Worm (Caenorhabditis elegans) whole organism, L1 larva: ENCODE measurements around the gene pqbp-1.1.
A peak's percentile ranks its signal among the peaks of the same experiment; 100 is the strongest.

Source experiments
- C34B4.2 ChIP-seq: sonication (generic microtip); optimal IDR thresholded peaks from 2 replicates; lab custom pipeline; 2017; ENCODE audit warnings: mild to moderate bottlenecking, missing genetic modification characterization, missing compliant biosample characterization
- F16B12.6 ChIP-seq: fragments of 150-350 bp; optimal IDR thresholded peaks from 2 replicates; lab custom pipeline; 2014; ENCODE audit warnings: missing biosample characterization, missing genetic modification characterization
- alr-1 ChIP-seq: fragments of 200-800 bp; sonication (Bioruptor generic); optimal IDR thresholded peaks from 2 replicates; lab custom pipeline; 2018; ENCODE audit warnings: borderline replicate concordance, mild to moderate bottlenecking, missing genetic modification characterization, missing compliant biosample characterization
- aly-2 ChIP-seq: fragments of 150-350 bp; optimal IDR thresholded peaks from 2 replicates; lab custom pipeline; 2014; ENCODE audit warnings: missing biosample characterization, missing genetic modification characterization
- ama-1 ChIP-seq: fragments of 150-350 bp; optimal IDR thresholded peaks from 2 replicates; lab custom pipeline; 2014
- ceh-82 ChIP-seq, 3 experiments: fragments of 150-350 bp in 1 of 3; sonication (generic microtip) in 2 of 3; optimal IDR thresholded peaks; 2 replicates each; lab custom pipeline; 2014 to 2017; ENCODE audit warnings: missing biosample characterization in 3 of 3, missing genetic modification characterization in 3 of 3
- ceh-90 ChIP-seq: sonication (generic microtip); optimal IDR thresholded peaks from 2 replicates; lab custom pipeline; 2016; ENCODE audit warnings: missing genetic modification characterization, missing compliant biosample characterization
- ces-1 ChIP-seq: fragments of 150-350 bp; optimal IDR thresholded peaks from 2 replicates; lab custom pipeline; 2014; ENCODE audit warnings: missing biosample characterization, missing genetic modification reagents, missing genetic modification characterization
- dsc-1 ChIP-seq: sonication (generic microtip); optimal IDR thresholded peaks from 2 replicates; lab custom pipeline; 2016; ENCODE audit warnings: mild to moderate bottlenecking, missing genetic modification characterization, missing compliant biosample characterization
- efl-1 ChIP-seq, 4 experiments: fragments of 150-350 bp; optimal IDR thresholded peaks in 3 of 4; peaks in 1 of 4; 1 replicate in 1 of 4; 2 replicates in 3 of 4; lab custom pipeline; 2014; ENCODE audit warnings: missing biosample characterization in 2 of 4, missing genetic modification characterization in 2 of 4, missing genetic modification reagents in 2 of 4
- egl-13 ChIP-seq: sonication (generic microtip); optimal IDR thresholded peaks from 2 replicates; lab custom pipeline; 2016; ENCODE audit warnings: missing genotype, missing genetic modification reagents, missing genetic modification characterization, missing compliant biosample characterization
- elt-2 ChIP-seq: sonication (generic microtip); optimal IDR thresholded peaks from 2 replicates; lab custom pipeline; 2016; ENCODE audit warnings: missing genetic modification characterization, mild to moderate bottlenecking, inconsistent platforms, missing compliant biosample characterization, missing genetic modification reagents
- elt-3 ChIP-seq, 6 experiments: fragments of 150-350 bp in 1 of 6; sonication (generic microtip); optimal IDR thresholded peaks; 2 replicates each; lab custom pipeline; 2017 to 2018; ENCODE audit warnings: missing biosample characterization in 6 of 6, missing genetic modification characterization in 6 of 6, inconsistent platforms in 1 of 6
- ets-5 ChIP-seq: fragments of 200-800 bp; sonication (Bioruptor generic); IDR thresholded peaks from 2 replicates; pipeline ENCODE4 v1.3.6; 2022; ENCODE audit warnings: missing genetic modification characterization, missing compliant biosample characterization
- fkh-8 ChIP-seq: sonication (generic microtip); optimal IDR thresholded peaks from 2 replicates; lab custom pipeline; 2016; ENCODE audit warnings: mild to moderate bottlenecking, missing genetic modification characterization, missing compliant biosample characterization
- fos-1 ChIP-seq: fragments of 150-350 bp; optimal IDR thresholded peaks from 2 replicates; lab custom pipeline; 2014; ENCODE audit warnings: missing biosample characterization, missing genetic modification characterization
- hlh-17 ChIP-seq: fragments of 200-800 bp; sonication (Bioruptor generic); optimal IDR thresholded peaks from 2 replicates; lab custom pipeline; 2018; ENCODE audit warnings: missing genetic modification characterization, mild to moderate bottlenecking, missing compliant biosample characterization, moderate library complexity, borderline replicate concordance
- hlh-4 ChIP-seq: sonication (generic microtip); optimal IDR thresholded peaks from 2 replicates; lab custom pipeline; 2016; ENCODE audit warnings: mild to moderate bottlenecking, missing genetic modification characterization, missing compliant biosample characterization
- hpl-2 ChIP-seq: fragments of 150-350 bp; optimal IDR thresholded peaks from 2 replicates; lab custom pipeline; 2014; ENCODE audit warnings: missing biosample characterization, missing genetic modification reagents, missing genetic modification characterization
- isw-1 ChIP-seq: fragments of 200-800 bp; sonication (Bioruptor generic); IDR thresholded peaks from 2 replicates; pipeline ENCODE4 v1.3.6; 2022; ENCODE audit warnings: missing genetic modification characterization, missing compliant biosample characterization
- jun-1 ChIP-seq: fragments of 150-350 bp; optimal IDR thresholded peaks from 2 replicates; lab custom pipeline; 2014; ENCODE audit warnings: missing biosample characterization, missing genetic modification reagents, missing genetic modification characterization
- lin-13 ChIP-seq: fragments of 150-350 bp; optimal IDR thresholded peaks from 2 replicates; lab custom pipeline; 2014; ENCODE audit warnings: missing biosample characterization, missing genetic modification reagents, missing genetic modification characterization
- lin-15B ChIP-seq: fragments of 150-350 bp; sonication (generic microtip); optimal IDR thresholded peaks from 3 replicates; lab custom pipeline; 2014; ENCODE audit warnings: missing biosample characterization, missing genetic modification characterization
- lin-39 ChIP-seq: fragments of 150-350 bp; optimal IDR thresholded peaks from 2 replicates; lab custom pipeline; 2014; ENCODE audit warnings: missing biosample characterization, missing genetic modification reagents, missing genetic modification characterization
- lir-3 ChIP-seq: sonication (generic microtip); optimal IDR thresholded peaks from 2 replicates; lab custom pipeline; 2016; ENCODE audit warnings: mild to moderate bottlenecking, missing genetic modification characterization, moderate library complexity, missing compliant biosample characterization; ENCODE audit not compliant: poor library complexity
- mab-9 ChIP-seq: fragments of 200-800 bp; sonication (Bioruptor generic); IDR thresholded peaks from 2 replicates; pipeline ENCODE4 v1.3.6; 2022; ENCODE audit warnings: missing genetic modification reagents, missing genetic modification characterization, missing compliant biosample characterization
- mdl-1 ChIP-seq, 2 experiments: fragments of 150-350 bp; optimal IDR thresholded peaks; 2 replicates each; lab custom pipeline; 2014 to 2017; ENCODE audit warnings: missing biosample characterization in 2 of 2, missing genetic modification characterization in 2 of 2, inconsistent platforms in 1 of 2
- nhr-11 ChIP-seq: fragments of 150-350 bp; optimal IDR thresholded peaks from 2 replicates; lab custom pipeline; 2014; ENCODE audit warnings: missing biosample characterization, missing genetic modification characterization
- nhr-12 ChIP-seq: sonication (generic microtip); optimal IDR thresholded peaks from 2 replicates; lab custom pipeline; 2017; ENCODE audit warnings: missing biosample characterization, missing genetic modification characterization
- nhr-19 ChIP-seq: fragments of 200-800 bp; sonication (Bioruptor generic); conservative IDR thresholded peaks from 2 replicates; pipeline ENCODE4 v1.3.6; 2022; ENCODE audit warnings: missing genetic modification characterization, missing compliant biosample characterization
- nhr-20 ChIP-seq: sonication (generic microtip); optimal IDR thresholded peaks from 2 replicates; lab custom pipeline; 2016; ENCODE audit warnings: mild to moderate bottlenecking, missing genetic modification characterization, missing compliant biosample characterization
- nhr-28 ChIP-seq: fragments of 150-350 bp; optimal IDR thresholded peaks from 2 replicates; lab custom pipeline; 2014; ENCODE audit warnings: missing biosample characterization, missing genetic modification characterization
- nhr-47 ChIP-seq: sonication (generic microtip); optimal IDR thresholded peaks from 2 replicates; lab custom pipeline; 2016; ENCODE audit warnings: mild to moderate bottlenecking, missing genetic modification characterization, moderate library complexity, missing compliant biosample characterization
- nhr-71 ChIP-seq: sonication (generic microtip); optimal IDR thresholded peaks from 2 replicates; lab custom pipeline; 2016; ENCODE audit warnings: mild to moderate bottlenecking, missing genetic modification characterization, moderate library complexity, missing compliant biosample characterization
- nhr-84 ChIP-seq: sonication (generic microtip); optimal IDR thresholded peaks from 2 replicates; lab custom pipeline; 2017; ENCODE audit warnings: missing biosample characterization, missing genetic modification characterization
- nhr-90 ChIP-seq: sonication (generic microtip); optimal IDR thresholded peaks from 2 replicates; lab custom pipeline; 2016; ENCODE audit warnings: mild to moderate bottlenecking, missing genetic modification characterization, missing compliant biosample characterization; ENCODE audit not compliant: poor library complexity
- pqm-1 ChIP-seq: sonication (generic microtip); optimal IDR thresholded peaks from 3 replicates; lab custom pipeline; 2017; ENCODE audit warnings: missing biosample characterization, missing genetic modification characterization
- sptf-1 ChIP-seq: fragments of 150-350 bp; optimal IDR thresholded peaks from 2 replicates; lab custom pipeline; 2014; ENCODE audit warnings: missing biosample characterization, missing genetic modification characterization
- unc-30 ChIP-seq: sonication (generic microtip); optimal IDR thresholded peaks from 2 replicates; lab custom pipeline; 2017; ENCODE audit warnings: missing biosample characterization, missing genetic modification characterization
- unc-86 ChIP-seq: sonication (generic microtip); optimal IDR thresholded peaks from 2 replicates; lab custom pipeline; 2016; ENCODE audit warnings: missing genetic modification characterization, missing compliant biosample characterization
- zag-1 ChIP-seq: fragments of 150-350 bp; optimal IDR thresholded peaks from 2 replicates; lab custom pipeline; 2014; ENCODE audit warnings: missing biosample characterization, missing genetic modification characterization
- ztf-4 ChIP-seq: fragments of 150-350 bp; optimal IDR thresholded peaks from 2 replicates; lab custom pipeline; 2014; ENCODE audit warnings: missing biosample characterization, missing genetic modification characterization

pqbp-1.1 gene

DNA sequence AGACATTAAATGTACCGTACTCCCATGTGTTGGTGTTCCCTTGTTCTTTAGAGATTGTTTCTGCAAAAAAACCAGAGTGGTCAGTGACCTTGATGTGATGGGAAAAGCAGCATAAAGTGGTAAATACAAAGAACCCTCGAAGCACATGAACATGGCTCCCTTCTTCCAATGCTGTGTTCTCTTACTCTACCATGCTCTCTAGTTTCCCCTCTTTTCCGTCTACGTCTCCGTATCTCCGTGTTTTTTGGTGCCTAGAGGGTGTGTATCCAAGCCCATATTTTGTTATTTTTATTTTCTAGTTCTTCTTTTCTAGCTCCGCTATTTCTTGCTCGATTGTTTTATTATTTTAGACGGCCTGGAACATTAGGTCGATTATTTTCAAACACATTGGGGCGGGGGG, 45.1 kb upstream of the pqbp-1.1 start (continued):
- TF ChIP-seq elt-2 (tag; lab: Kevin White, UChicago) (no peak), ama-1 (lab: Kevin White, UChicago) (no peak), ztf-4 (tag; lab: Kevin White, UChicago) (no peak), lin-15B (tag; lab: Kevin White, UChicago) (no peak), nhr-84 (tag; lab: Kevin White, UChicago) (no peak), ets-5 (GFP tag; lab: Robert Waterston, UW) (no peak), zag-1 (tag; lab: Kevin White, UChicago) (no peak), elt-3 (tag; optimal IDR thresholded peaks at IDR 0.05; lab: Kevin White, UChicago) (no peak), nhr-12 (tag; lab: Kevin White, UChicago) (no peak), nhr-90 (tag; lab: Kevin White, UChicago) (no peak), hpl-2 (GFP tag; lab: Kevin White, UChicago) (no peak), dsc-1 (tag; lab: Kevin White, UChicago) (no peak), alr-1 (tag; lab: Kevin White, UChicago) (no peak), aly-2 (tag; lab: Kevin White, UChicago) (no peak), lin-39 (tag; lab: Kevin White, UChicago) (no peak), nhr-11 (tag; lab: Kevin White, UChicago) (no peak), ceh-82 (tag; optimal IDR thresholded peaks at IDR 0.05; lab: Kevin White, UChicago) (peak in 1 of 3 experiments; percentile 37), jun-1 (tag; lab: Kevin White, UChicago) (no peak), unc-86 (no peak), hlh-4 (tag; lab: Kevin White, UChicago) (no peak), sptf-1 (tag; lab: Kevin White, UChicago) (no peak), ces-1 (GFP tag; lab: Kevin White, UChicago) (no peak), nhr-28 (tag; lab: Kevin White, UChicago) (no peak), pqm-1 (tag; lab: Kevin White, UChicago) (no peak), nhr-71 (peak; percentile 44), unc-30 (no peak), egl-13 (tag; lab: Kevin White, UChicago) (no peak), efl-1 (optimal IDR thresholded peaks at IDR 0.05; lab: Kevin White, UChicago) (peak; percentile 15 to 38), efl-1 (GFP tag; optimal IDR thresholded peaks at IDR 0.05 in 1 of 2; lab: Kevin White, UChicago) (peak in 1 of 2 experiments; percentile 11), lin-13 (GFP tag; lab: Kevin White, UChicago) (no peak), F16B12.6 (tag; lab: Kevin White, UChicago) (no peak), nhr-20 (no peak)
- TF ChIP-seq, all 84 proteins: peak for 9

DNA sequence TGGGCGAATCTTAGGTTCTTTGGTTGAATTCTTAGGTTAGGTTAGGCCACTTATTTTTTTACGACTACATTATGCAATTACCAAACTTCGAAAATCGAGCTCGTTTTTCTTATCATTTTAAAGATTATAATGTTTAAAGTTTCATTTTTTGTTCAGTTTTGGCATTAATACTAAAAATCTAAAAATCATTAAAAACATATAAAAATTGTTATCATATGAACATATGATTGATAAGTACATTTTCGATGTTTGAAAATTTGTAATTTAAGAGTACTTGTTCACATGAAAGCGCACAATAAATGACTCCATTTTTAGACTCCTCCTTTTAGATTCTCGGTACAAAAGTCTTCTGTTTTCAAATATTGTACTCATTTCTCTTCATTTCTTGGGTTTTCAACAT, 43.6 kb upstream of the pqbp-1.1 start:
- TF ChIP-seq fkh-8 (tag; lab: Kevin White, UChicago): no peak
- TF ChIP-seq hlh-17 (GFP tag; lab: Kevin White, UChicago): no peak
- TF ChIP-seq isw-1 (GFP tag; lab: Robert Waterston, UW): no peak
- TF ChIP-seq aly-2 (tag; lab: Kevin White, UChicago): no peak
- TF ChIP-seq mab-9 (GFP tag; lab: Robert Waterston, UW): no peak
- no peak for TF ChIP-seq lir-3 (tag; lab: Kevin White, UChicago)
- TF ChIP-seq ces-1 (GFP tag; lab: Kevin White, UChicago): no peak
- no peak for TF ChIP-seq nhr-19
- no peak for TF ChIP-seq nhr-47 (tag; lab: Kevin White, UChicago)
- no peak for TF ChIP-seq dsc-1 (tag; lab: Kevin White, UChicago)
- TF ChIP-seq fos-1 (tag; lab: Kevin White, UChicago): no peak
- no peak for TF ChIP-seq unc-30
- no peak for TF ChIP-seq elt-3 (tag; optimal IDR thresholded peaks at IDR 0.05; lab: Kevin White, UChicago)
- TF ChIP-seq mdl-1 (tag; optimal IDR thresholded peaks at IDR 0.05; lab: Kevin White, UChicago): no peak
- TF ChIP-seq hpl-2 (GFP tag; lab: Kevin White, UChicago): no peak
- no peak for TF ChIP-seq C34B4.2
- TF ChIP-seq ceh-90 (tag; lab: Kevin White, UChicago): no peak
